Worm (Caenorhabditis elegans) whole organism, L2 larva: ENCODE measurements around the gene T26G10.3.
A peak's percentile ranks its signal among the peaks of the same experiment; 100 is the strongest.

ENCODE experiments used
- C34F6.9 ChIP-seq: fragments of 150-350 bp; optimal IDR thresholded peaks from 2 replicates; lab custom pipeline; 2014; ENCODE audit warnings: missing biosample characterization, missing genetic modification characterization
- F13H6.1 ChIP-seq: sonication (generic microtip); optimal IDR thresholded peaks from 2 replicates; lab custom pipeline; 2016; ENCODE audit warnings: missing genetic modification characterization, missing compliant biosample characterization
- R02D3.7 ChIP-seq: fragments of 150-350 bp; optimal IDR thresholded peaks from 2 replicates; lab custom pipeline; 2014; ENCODE audit warnings: missing biosample characterization, missing genetic modification characterization
- Y55F3AM.14 ChIP-seq: fragments of 200-800 bp; sonication (Bioruptor generic); optimal IDR thresholded peaks from 2 replicates; lab custom pipeline; 2018; ENCODE audit warnings: mild to moderate bottlenecking, missing genetic modification characterization, missing compliant biosample characterization
- ZK546.5 ChIP-seq: sonication (generic microtip); optimal IDR thresholded peaks from 2 replicates; lab custom pipeline; 2017; ENCODE audit warnings: missing biosample characterization, missing genetic modification characterization
- alr-1 ChIP-seq: fragments of 150-350 bp; optimal IDR thresholded peaks from 2 replicates; lab custom pipeline; 2014; ENCODE audit warnings: missing biosample characterization, missing genetic modification characterization
- aly-2 ChIP-seq: fragments of 150-350 bp; optimal IDR thresholded peaks from 2 replicates; lab custom pipeline; 2014; ENCODE audit warnings: missing biosample characterization, missing genetic modification characterization
- ama-1 ChIP-seq: fragments of 150-350 bp; optimal IDR thresholded peaks from 2 replicates; lab custom pipeline; 2018; ENCODE audit warnings: inconsistent platforms
- blmp-1 ChIP-seq: sonication (generic microtip); optimal IDR thresholded peaks from 2 replicates; lab custom pipeline; 2017; ENCODE audit warnings: missing genetic modification characterization, mild to moderate bottlenecking, missing compliant biosample characterization, antibody characterized with exemption, moderate library complexity; ENCODE audit not compliant: insufficient read depth
- ceh-16 ChIP-seq: fragments of 150-350 bp; optimal IDR thresholded peaks from 2 replicates; lab custom pipeline; 2014; ENCODE audit warnings: missing biosample characterization, missing genetic modification characterization
- ceh-82 ChIP-seq: fragments of 150-350 bp; optimal IDR thresholded peaks from 2 replicates; lab custom pipeline; 2014; ENCODE audit warnings: missing biosample characterization, missing genetic modification characterization
- dmd-4 ChIP-seq: sonication (generic microtip); optimal IDR thresholded peaks from 2 replicates; lab custom pipeline; 2017; ENCODE audit warnings: missing biosample characterization, missing genetic modification characterization
- egl-27 ChIP-seq: sonication (generic microtip); optimal IDR thresholded peaks from 3 replicates; lab custom pipeline; 2017; ENCODE audit warnings: missing biosample characterization, missing genetic modification reagents, missing genetic modification characterization
- elt-1 ChIP-seq: fragments of 150-350 bp; optimal IDR thresholded peaks from 2 replicates; lab custom pipeline; 2014; ENCODE audit warnings: missing biosample characterization, missing genetic modification characterization
- elt-3 ChIP-seq: sonication (generic microtip); optimal IDR thresholded peaks from 2 replicates; lab custom pipeline; 2017; ENCODE audit warnings: missing biosample characterization, missing genetic modification characterization
- fos-1 ChIP-seq: fragments of 150-350 bp; optimal IDR thresholded peaks from 2 replicates; lab custom pipeline; 2014; ENCODE audit warnings: missing biosample characterization, missing genetic modification characterization
- gmeb-1 ChIP-seq: fragments of 150-350 bp; optimal IDR thresholded peaks from 2 replicates; lab custom pipeline; 2014; ENCODE audit warnings: missing biosample characterization, missing genetic modification characterization
- lin-11 ChIP-seq: fragments of 150-350 bp; sonication (generic microtip); optimal IDR thresholded peaks from 2 replicates; lab custom pipeline; 2014; ENCODE audit warnings: missing biosample characterization, missing genetic modification characterization, inconsistent platforms, mixed read lengths
- lin-13 ChIP-seq: fragments of 150-350 bp; optimal IDR thresholded peaks from 2 replicates; lab custom pipeline; 2014; ENCODE audit warnings: missing biosample characterization, missing genetic modification reagents, missing genetic modification characterization
- lin-39 ChIP-seq: fragments of 150-350 bp; optimal IDR thresholded peaks from 2 replicates; lab custom pipeline; 2014; ENCODE audit warnings: missing biosample characterization, missing genetic modification reagents, missing genetic modification characterization
- lsy-2 ChIP-seq, 2 experiments: fragments of 150-350 bp in 1 of 2; sonication (generic microtip) in 1 of 2; optimal IDR thresholded peaks; 2 replicates each; lab custom pipeline; 2014 to 2017; ENCODE audit warnings: missing biosample characterization in 2 of 2, missing genetic modification characterization in 2 of 2
- mab-5 ChIP-seq: fragments of 150-350 bp; optimal IDR thresholded peaks from 2 replicates; lab custom pipeline; 2014; ENCODE audit warnings: missing biosample characterization, missing genetic modification characterization
- mbf-1 ChIP-seq: sonication (generic microtip); optimal IDR thresholded peaks from 2 replicates; lab custom pipeline; 2017; ENCODE audit warnings: missing biosample characterization, missing genetic modification characterization
- mdl-1 ChIP-seq, 2 experiments: fragments of 150-350 bp in 1 of 2; sonication (generic microtip) in 1 of 2; optimal IDR thresholded peaks; 2 replicates each; lab custom pipeline; 2017; ENCODE audit warnings: missing biosample characterization in 2 of 2, missing genetic modification characterization in 2 of 2
- nhr-10 ChIP-seq: sonication (generic microtip); optimal IDR thresholded peaks from 2 replicates; lab custom pipeline; 2017; ENCODE audit warnings: missing biosample characterization, missing genetic modification characterization
- nhr-11 ChIP-seq: fragments of 150-350 bp; optimal IDR thresholded peaks from 2 replicates; lab custom pipeline; 2014; ENCODE audit warnings: missing biosample characterization, missing genetic modification characterization
- nhr-12 ChIP-seq: fragments of 150-350 bp; optimal IDR thresholded peaks from 2 replicates; lab custom pipeline; 2014; ENCODE audit warnings: missing biosample characterization, missing genetic modification characterization
- nhr-129 ChIP-seq: fragments of 150-350 bp; optimal IDR thresholded peaks from 2 replicates; lab custom pipeline; 2014; ENCODE audit warnings: missing biosample characterization, missing genetic modification characterization
- nhr-23 ChIP-seq: fragments of 150-350 bp; optimal IDR thresholded peaks from 2 replicates; lab custom pipeline; 2014; ENCODE audit warnings: missing biosample characterization, missing genetic modification reagents, missing genetic modification characterization
- nhr-237 ChIP-seq: fragments of 150-350 bp; optimal IDR thresholded peaks from 2 replicates; lab custom pipeline; 2014; ENCODE audit warnings: missing biosample characterization, missing genetic modification characterization
- nhr-25 ChIP-seq: fragments of 150-350 bp; sonication (generic microtip); optimal IDR thresholded peaks from 3 replicates; lab custom pipeline; 2014; ENCODE audit warnings: missing biosample characterization, missing genetic modification characterization
- nhr-77 ChIP-seq: fragments of 150-350 bp; optimal IDR thresholded peaks from 2 replicates; lab custom pipeline; 2014; ENCODE audit warnings: missing biosample characterization, missing genetic modification characterization
- peb-1 ChIP-seq: fragments of 150-350 bp; optimal IDR thresholded peaks from 2 replicates; lab custom pipeline; 2014; ENCODE audit warnings: missing biosample characterization, missing genetic modification characterization
- sem-4 ChIP-seq: fragments of 150-350 bp; optimal IDR thresholded peaks from 2 replicates; lab custom pipeline; 2014; ENCODE audit warnings: missing biosample characterization, missing genetic modification reagents, missing genetic modification characterization
- skn-1 ChIP-seq: sonication (generic microtip); optimal IDR thresholded peaks from 2 replicates; lab custom pipeline; 2017; ENCODE audit warnings: missing biosample characterization, missing genetic modification characterization
- sma-3 ChIP-seq: sonication (generic microtip); optimal IDR thresholded peaks from 2 replicates; lab custom pipeline; 2016; ENCODE audit warnings: missing genetic modification reagents, missing genetic modification characterization, missing compliant biosample characterization
- sma-9 ChIP-seq, 2 experiments: fragments of 150-350 bp in 1 of 2; sonication (generic microtip) in 1 of 2; optimal IDR thresholded peaks; 2 replicates each; lab custom pipeline; 2014 to 2016; ENCODE audit warnings: missing genetic modification characterization in 2 of 2, mild to moderate bottlenecking in 1 of 2, missing biosample characterization in 1 of 2, missing compliant biosample characterization in 1 of 2, missing genetic modification reagents in 1 of 2, moderate library complexity in 1 of 2
- snpc-4 ChIP-seq: fragments of 150-350 bp; optimal IDR thresholded peaks from 2 replicates; lab custom pipeline; 2014; ENCODE audit warnings: missing biosample characterization, missing genetic modification characterization
- unc-55 ChIP-seq: fragments of 150-350 bp; sonication (generic microtip); optimal IDR thresholded peaks from 3 replicates; lab custom pipeline; 2014; ENCODE audit warnings: missing biosample characterization, missing genetic modification reagents, missing genetic modification characterization
- unc-62 ChIP-seq: fragments of 150-350 bp; optimal IDR thresholded peaks from 2 replicates; lab custom pipeline; 2014; ENCODE audit warnings: missing biosample characterization, missing genetic modification reagents, missing genetic modification characterization
- zag-1 ChIP-seq: fragments of 150-350 bp; optimal IDR thresholded peaks from 2 replicates; lab custom pipeline; 2014; ENCODE audit warnings: missing biosample characterization, missing genetic modification characterization
- ztf-11 ChIP-seq: sonication (generic microtip); optimal IDR thresholded peaks from 2 replicates; lab custom pipeline; 2017; ENCODE audit warnings: missing biosample characterization, missing genetic modification characterization
- ztf-4 ChIP-seq: fragments of 150-350 bp; optimal IDR thresholded peaks from 2 replicates; lab custom pipeline; 2014; ENCODE audit warnings: missing biosample characterization, missing genetic modification characterization

Gene T26G10.3

DNA sequence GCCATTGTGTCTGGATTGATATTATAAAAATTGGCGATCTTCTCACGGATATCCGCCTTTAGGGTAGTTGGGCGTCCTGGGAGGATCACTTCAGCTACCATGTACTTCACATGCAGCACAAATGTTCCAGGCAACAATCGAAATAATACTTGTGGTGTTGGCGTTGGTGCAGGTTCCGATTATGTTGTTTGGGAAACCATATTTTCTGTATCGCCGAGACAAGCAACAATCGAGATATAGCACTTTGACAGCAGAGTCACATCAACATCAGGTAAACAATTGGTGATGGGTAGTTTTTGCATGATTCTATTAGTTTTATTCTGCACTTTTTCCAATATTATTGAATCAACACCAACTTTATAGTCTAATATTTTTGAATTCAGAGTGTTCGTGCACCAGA is at the start of gene T26G10.3:
Gene T26G10.3 (minus strand): TSS at position 101 of the 400 bp plus-strand sequence.
- no peak for TF ChIP-seq ztf-4 (tag; lab: Kevin White, UChicago)
- TF ChIP-seq sma-9 (GFP tag; optimal IDR thresholded peaks at IDR 0.05; lab: Kevin White, UChicago): no peak
- TF ChIP-seq sma-9 (tag; optimal IDR thresholded peaks at IDR 0.05; lab: Kevin White, UChicago): no peak
- TF ChIP-seq nhr-11: no peak
- no peak for TF ChIP-seq alr-1
- no peak for TF ChIP-seq blmp-1 (tag; lab: Kevin White, UChicago)
- TF ChIP-seq nhr-10 (tag; lab: Kevin White, UChicago): no peak
- no peak for TF ChIP-seq nhr-25 (tag; lab: Kevin White, UChicago)
- no peak for TF ChIP-seq nhr-12 (tag; lab: Kevin White, UChicago)
- no peak for TF ChIP-seq dmd-4 (tag; lab: Kevin White, UChicago)
- TF ChIP-seq F13H6.1 (tag; lab: Kevin White, UChicago): no peak
- TF ChIP-seq unc-55: no peak
- no peak for TF ChIP-seq lin-39 (tag; lab: Kevin White, UChicago)
- no peak for TF ChIP-seq ceh-16 (tag; lab: Kevin White, UChicago)
- TF ChIP-seq ceh-82: no peak

DNA sequence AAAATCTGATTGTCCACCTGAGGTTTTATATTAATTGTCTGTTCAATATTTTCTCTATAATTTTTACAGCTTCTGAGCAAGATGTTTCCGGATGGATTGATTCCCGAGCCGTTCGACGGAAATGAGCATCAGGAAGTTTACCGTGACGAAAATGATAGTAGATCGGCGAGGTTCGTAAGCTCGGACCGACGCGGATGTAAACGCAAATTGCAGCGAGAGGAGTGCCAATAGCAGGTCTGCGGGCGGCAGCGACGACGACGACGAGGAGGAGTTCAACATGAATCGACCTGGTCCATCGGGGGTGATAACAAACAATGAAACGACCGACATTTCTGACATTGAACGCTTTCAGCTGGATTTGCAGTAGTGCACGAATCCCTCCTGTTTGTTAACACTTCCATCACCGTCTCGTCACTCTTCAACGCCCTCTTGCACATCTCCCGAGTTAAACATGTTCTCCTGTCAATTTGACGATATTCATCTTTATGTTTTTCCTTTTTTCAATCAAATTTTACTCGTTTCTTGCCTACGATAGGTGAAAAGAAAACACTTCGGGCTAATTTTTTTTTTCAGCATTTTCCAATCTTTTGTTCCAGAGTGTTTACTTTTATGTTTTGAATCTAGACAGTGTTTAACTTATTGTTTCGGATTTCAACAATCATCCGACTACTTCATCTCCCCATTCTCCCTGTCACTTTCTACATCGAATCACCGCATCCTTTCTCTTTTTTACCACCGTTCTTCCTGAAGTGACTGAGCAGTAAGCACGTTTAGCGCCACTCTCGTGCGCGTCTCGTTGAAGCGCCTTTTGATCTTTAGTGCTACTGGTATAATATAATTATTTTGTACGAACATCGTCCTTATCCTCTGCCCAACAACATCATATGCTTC is 48.9 kb upstream of the T26G10.3 start:
- TF ChIP-seq ztf-4 (tag; lab: Kevin White, UChicago) (no peak), fos-1 (peak; percentile 2)

- no peak for TF ChIP-seq unc-55
- TF ChIP-seq egl-27 (tag; lab: Kevin White, UChicago): no peak
- TF ChIP-seq nhr-10 (tag; lab: Kevin White, UChicago): no peak
- peak; percentile 22 for TF ChIP-seq blmp-1 (tag; lab: Kevin White, UChicago)
- peak; percentile 38 for TF ChIP-seq ama-1 (lab: Kevin White, UChicago)
- TF ChIP-seq nhr-77 (tag; lab: Kevin White, UChicago): no peak
- TF ChIP-seq zag-1: no peak
- no peak for TF ChIP-seq elt-1 (tag; lab: Kevin White, UChicago)
- TF ChIP-seq ztf-4 (tag; lab: Kevin White, UChicago): peak; percentile 57
- TF ChIP-seq ceh-16 (tag; lab: Kevin White, UChicago): no peak
- TF ChIP-seq elt-3 (tag; lab: Kevin White, UChicago): no peak
- no peak for TF ChIP-seq R02D3.7 (tag; lab: Kevin White, UChicago)
- TF ChIP-seq nhr-11: no peak
- TF ChIP-seq lin-11 (tag; lab: Kevin White, UChicago): no peak
- peak; percentile 13 for TF ChIP-seq sma-3 (GFP tag; lab: Kevin White, UChicago)
- peak; percentile 10 for TF ChIP-seq mab-5
- TF ChIP-seq dmd-4 (tag; lab: Kevin White, UChicago): no peak
- TF ChIP-seq F13H6.1 (tag; lab: Kevin White, UChicago): peak; percentile 75
- TF ChIP-seq lin-39 (tag; lab: Kevin White, UChicago): no peak
- no peak for TF ChIP-seq snpc-4
- peak; percentile 90 for TF ChIP-seq nhr-129 (tag; lab: Kevin White, UChicago)
- no peak for TF ChIP-seq unc-62
- no peak for TF ChIP-seq lin-13 (GFP tag; lab: Kevin White, UChicago)
- TF ChIP-seq sem-4: no peak
- TF ChIP-seq gmeb-1 (tag; lab: Kevin White, UChicago): no peak
- TF ChIP-seq mbf-1: no peak
- no peak for TF ChIP-seq nhr-23 (tag; lab: Kevin White, UChicago)
- TF ChIP-seq nhr-25 (tag; lab: Kevin White, UChicago): no peak
- no peak for TF ChIP-seq alr-1
- TF ChIP-seq mdl-1 (tag; optimal IDR thresholded peaks at IDR 0.05; lab: Kevin White, UChicago): no peak
- no peak for TF ChIP-seq skn-1 (tag; lab: Kevin White, UChicago)
- TF ChIP-seq lsy-2 (tag; optimal IDR thresholded peaks at IDR 0.05; lab: Kevin White, UChicago): peak; percentile 14 to 37
- no peak for TF ChIP-seq aly-2 (tag; lab: Kevin White, UChicago)
- TF ChIP-seq fos-1: peak; percentile 24
- TF ChIP-seq peb-1 (tag; lab: Kevin White, UChicago): no peak
- TF ChIP-seq ZK546.5 (tag; lab: Kevin White, UChicago): no peak
- TF ChIP-seq nhr-237: no peak
- TF ChIP-seq C34F6.9 (tag; lab: Kevin White, UChicago): peak; percentile 74
- no peak for TF ChIP-seq ztf-11 (tag; lab: Kevin White, UChicago)
- peak; percentile 39 for TF ChIP-seq sma-9 (GFP tag; optimal IDR thresholded peaks at IDR 0.05; lab: Kevin White, UChicago)
- TF ChIP-seq sma-9 (tag; optimal IDR thresholded peaks at IDR 0.05; lab: Kevin White, UChicago): no peak
- TF ChIP-seq nhr-12 (tag; lab: Kevin White, UChicago): no peak
- no peak for TF ChIP-seq Y55F3AM.14 (GFP tag; lab: Kevin White, UChicago)
These were observed 44.2 kb upstream of the T26G10.3 start for ce11 chrIII:9457192-9458103.
